Worm (Caenorhabditis elegans) whole organism, young adult: Measurements from ENCODE around the gene blos-7.

ENCODE experiments used
- D2030.7 ChIP-seq: fragments of 200-800 bp; sonication (Bioruptor generic); IDR thresholded peaks from 2 replicates; pipeline ENCODE4 v1.3.6; 2022; ENCODE audit warnings: missing genetic modification reagents, missing genetic modification characterization, missing compliant biosample characterization
- F37B4.10 ChIP-seq: fragments of 200-800 bp; sonication (Bioruptor generic); IDR thresholded peaks from 2 replicates; pipeline ENCODE4 v1.3.6; 2022; ENCODE audit warnings: missing genetic modification characterization, missing compliant biosample characterization
- F49E8.2 ChIP-seq: sonication (generic microtip); optimal IDR thresholded peaks from 3 replicates; lab custom pipeline; 2017; ENCODE audit warnings: missing genetic modification characterization, mild to moderate bottlenecking, missing compliant biosample characterization, antibody characterized with exemption, moderate library complexity; ENCODE audit not compliant: insufficient read depth
- F52B5.7 ChIP-seq: sonication (generic microtip); optimal IDR thresholded peaks from 2 replicates; lab custom pipeline; 2016; ENCODE audit warnings: mild to moderate bottlenecking, missing genetic modification characterization, missing compliant biosample characterization
- K12H6.12 ChIP-seq: fragments of 200-800 bp; sonication (Bioruptor generic); optimal IDR thresholded peaks from 2 replicates; lab custom pipeline; 2018; ENCODE audit warnings: mild to moderate bottlenecking, missing genetic modification characterization, missing compliant biosample characterization
- T26A5.8 ChIP-seq: sonication (generic microtip); optimal IDR thresholded peaks from 2 replicates; lab custom pipeline; 2016; ENCODE audit warnings: missing genetic modification characterization, missing compliant biosample characterization
- Y56A3A.18 ChIP-seq: fragments of 200-800 bp; sonication (Bioruptor generic); IDR thresholded peaks from 2 replicates; pipeline ENCODE4 v1.3.6; 2022; ENCODE audit warnings: missing genetic modification reagents, missing genetic modification characterization, missing compliant biosample characterization
- Y67H2A.10 ChIP-seq: fragments of 200-800 bp; sonication (Bioruptor generic); conservative IDR thresholded peaks from 2 replicates; pipeline ENCODE4 v1.3.6; 2022; ENCODE audit warnings: missing genetic modification reagents, missing genetic modification characterization, missing compliant biosample characterization
- ZK185.1 ChIP-seq: sonication (generic microtip); optimal IDR thresholded peaks from 2 replicates; lab custom pipeline; 2016; ENCODE audit warnings: mild to moderate bottlenecking, missing genetic modification characterization, missing compliant biosample characterization; ENCODE audit not compliant: poor library complexity, severe bottlenecking
- akir-1 ChIP-seq: fragments of 200-800 bp; sonication (Bioruptor generic); optimal IDR thresholded peaks from 2 replicates; lab custom pipeline; 2018; ENCODE audit warnings: mild to moderate bottlenecking, missing genetic modification characterization, moderate library complexity, missing compliant biosample characterization
- ama-1 ChIP-seq, 3 experiments: fragments of 150-350 bp in 1 of 3; sonication (generic microtip) in 2 of 3; optimal IDR thresholded peaks; 2 replicates each; lab custom pipeline; 2014 to 2018; ENCODE audit warnings: missing biosample characterization in 2 of 3, missing genetic modification characterization in 2 of 3, missing genetic modification reagents in 2 of 3
- aptf-3 ChIP-seq: fragments of 200-800 bp; sonication (Bioruptor generic); IDR thresholded peaks from 2 replicates; pipeline ENCODE4 v1.3.6; 2022; ENCODE audit warnings: missing genetic modification characterization, missing compliant biosample characterization
- atf-7 ChIP-seq: sonication (generic microtip); optimal IDR thresholded peaks from 2 replicates; lab custom pipeline; 2017; ENCODE audit warnings: mild to moderate bottlenecking, missing genetic modification characterization, missing compliant biosample characterization
- athp-1 ChIP-seq: sonication (generic microtip); optimal IDR thresholded peaks from 2 replicates; lab custom pipeline; 2017; ENCODE audit warnings: mild to moderate bottlenecking, missing genetic modification characterization, missing compliant biosample characterization
- attf-3 ChIP-seq: fragments of 200-800 bp; sonication (Bioruptor generic); conservative IDR thresholded peaks from 2 replicates; pipeline ENCODE4 v1.3.6; 2022; ENCODE audit warnings: missing genetic modification reagents, missing genetic modification characterization, missing compliant biosample characterization
- attf-5 ChIP-seq: fragments of 200-800 bp; sonication (Bioruptor generic); optimal IDR thresholded peaks from 2 replicates; lab custom pipeline; 2018; ENCODE audit warnings: mild to moderate bottlenecking, missing genetic modification characterization, missing compliant biosample characterization
- attf-6 ChIP-seq: fragments of 200-800 bp; sonication (Bioruptor generic); IDR thresholded peaks from 2 replicates; pipeline ENCODE4 v1.3.6; 2022; ENCODE audit warnings: missing genetic modification reagents, missing genetic modification characterization, missing compliant biosample characterization
- cebp-1 ChIP-seq, 2 experiments: fragments of 200-800 bp in 1 of 2; sonication (Bioruptor generic) in 1 of 2; sonication (generic microtip) in 1 of 2; IDR thresholded peaks in 1 of 2; optimal IDR thresholded peaks in 1 of 2; 2 replicates each; pipeline versions ENCODE4 v1.3.6 to Lab custom; 2017 to 2022; ENCODE audit warnings: missing compliant biosample characterization in 2 of 2, missing genetic modification characterization in 2 of 2, mild to moderate bottlenecking in 1 of 2, missing genetic modification reagents in 1 of 2, moderate library complexity in 1 of 2
- ceh-100 ChIP-seq: fragments of 200-800 bp; sonication (Bioruptor generic); IDR thresholded peaks from 2 replicates; pipeline ENCODE4 v1.3.6; 2022; ENCODE audit warnings: missing genetic modification reagents, missing genetic modification characterization, missing compliant biosample characterization
- ceh-27 ChIP-seq: fragments of 200-800 bp; sonication (Bioruptor generic); optimal IDR thresholded peaks from 2 replicates; lab custom pipeline; 2018; ENCODE audit warnings: mild to moderate bottlenecking, missing genetic modification characterization, moderate library complexity, missing compliant biosample characterization
- ceh-58 ChIP-seq: fragments of 200-800 bp; sonication (Bioruptor generic); IDR thresholded peaks from 2 replicates; pipeline ENCODE4 v1.3.6; 2022; ENCODE audit warnings: missing genetic modification characterization, missing compliant biosample characterization
- chd-7 ChIP-seq: sonication (generic microtip); optimal IDR thresholded peaks from 2 replicates; lab custom pipeline; 2016; ENCODE audit warnings: mild to moderate bottlenecking, missing genetic modification characterization, moderate library complexity, missing compliant biosample characterization
- egl-18 ChIP-seq: fragments of 200-800 bp; sonication (Bioruptor generic); IDR thresholded peaks from 2 replicates; pipeline ENCODE4 v1.3.6; 2022; ENCODE audit warnings: missing genetic modification reagents, missing genetic modification characterization, missing compliant biosample characterization
- egrh-3 ChIP-seq: fragments of 200-800 bp; sonication (Bioruptor generic); IDR thresholded peaks from 2 replicates; pipeline ENCODE4 v1.3.6; 2022; ENCODE audit warnings: missing genetic modification reagents, missing genetic modification characterization, missing compliant biosample characterization
- ekl-4 ChIP-seq: fragments of 200-800 bp; sonication (Bioruptor generic); IDR thresholded peaks from 2 replicates; pipeline ENCODE4 v1.3.6; 2022; ENCODE audit warnings: missing genetic modification reagents, missing genetic modification characterization, missing compliant biosample characterization
- him-1 ChIP-seq: sonication (generic microtip); optimal IDR thresholded peaks from 2 replicates; lab custom pipeline; 2016; ENCODE audit warnings: missing genotype, missing genetic modification reagents, missing genetic modification characterization, missing compliant biosample characterization
- hlh-12 ChIP-seq: sonication (generic microtip); optimal IDR thresholded peaks from 2 replicates; lab custom pipeline; 2016; ENCODE audit warnings: missing genetic modification characterization, missing compliant biosample characterization
- hmg-1.2 ChIP-seq: fragments of 200-800 bp; sonication (Bioruptor generic); IDR thresholded peaks from 2 replicates; pipeline ENCODE4 v1.3.6; 2022; ENCODE audit warnings: missing genetic modification reagents, missing genetic modification characterization, missing compliant biosample characterization
- hmg-20 ChIP-seq: fragments of 200-800 bp; sonication (Bioruptor generic); IDR thresholded peaks from 2 replicates; pipeline ENCODE4 v1.3.6; 2022; ENCODE audit warnings: missing genetic modification reagents, missing genetic modification characterization, missing compliant biosample characterization
- hrde-1 ChIP-seq: sonication (generic microtip); optimal IDR thresholded peaks from 2 replicates; lab custom pipeline; 2016; ENCODE audit warnings: missing genetic modification characterization, mild to moderate bottlenecking, missing compliant biosample characterization, moderate library complexity, missing genotype, missing genetic modification reagents, borderline replicate concordance
- let-607 ChIP-seq, 2 experiments: fragments of 200-800 bp in 1 of 2; sonication (Bioruptor generic) in 1 of 2; sonication (generic microtip) in 1 of 2; optimal IDR thresholded peaks; 2 replicates each; lab custom pipeline; 2016 to 2018; ENCODE audit warnings: mild to moderate bottlenecking in 2 of 2, missing compliant biosample characterization in 2 of 2, missing genetic modification characterization in 2 of 2, moderate library complexity in 2 of 2, missing genotype in 1 of 2
- lin-26 ChIP-seq: fragments of 200-800 bp; sonication (Bioruptor generic); IDR thresholded peaks from 2 replicates; pipeline ENCODE4 v1.3.6; 2022; ENCODE audit warnings: missing genetic modification reagents, missing genetic modification characterization, missing compliant biosample characterization
- lsl-1 ChIP-seq: fragments of 200-800 bp; sonication (Bioruptor generic); optimal IDR thresholded peaks from 2 replicates; lab custom pipeline; 2018; ENCODE audit warnings: mild to moderate bottlenecking, missing genetic modification characterization, moderate library complexity, missing compliant biosample characterization
- madf-6 ChIP-seq: fragments of 200-800 bp; sonication (Bioruptor generic); IDR thresholded peaks from 2 replicates; pipeline ENCODE4 v1.3.6; 2022; ENCODE audit warnings: missing genetic modification reagents, missing genetic modification characterization, missing compliant biosample characterization
- nfya-2 ChIP-seq: fragments of 200-800 bp; sonication (Bioruptor generic); IDR thresholded peaks from 2 replicates; pipeline ENCODE4 v1.3.6; 2022; ENCODE audit warnings: missing genetic modification reagents, missing genetic modification characterization, missing compliant biosample characterization
- nhr-80 ChIP-seq: sonication (generic microtip); optimal IDR thresholded peaks from 2 replicates; lab custom pipeline; 2016; ENCODE audit warnings: missing genetic modification characterization, missing compliant biosample characterization
- nhr-90 ChIP-seq: sonication (generic microtip); optimal IDR thresholded peaks from 2 replicates; lab custom pipeline; 2016; ENCODE audit warnings: missing genotype, mild to moderate bottlenecking, missing genetic modification characterization, missing compliant biosample characterization
- pha-4 ChIP-seq: fragments of 150-350 bp; sonication (generic microtip); optimal IDR thresholded peaks from 2 replicates; lab custom pipeline; 2014; ENCODE audit warnings: missing biosample characterization, missing genetic modification reagents, missing genetic modification characterization
- rpc-1 ChIP-seq, 2 experiments: fragments of 150-350 bp in 1 of 2; sonication (generic microtip) in 1 of 2; optimal IDR thresholded peaks; 2 replicates each; lab custom pipeline; 2014 to 2018; ENCODE audit warnings: missing biosample characterization in 1 of 2, missing genetic modification characterization in 1 of 2, missing genetic modification reagents in 1 of 2, missing genotype in 1 of 2
- snpc-1.1 ChIP-seq: sonication (generic microtip); optimal IDR thresholded peaks from 2 replicates; lab custom pipeline; 2017; ENCODE audit warnings: missing genetic modification characterization, mild to moderate bottlenecking, missing compliant biosample characterization, antibody characterized with exemption, moderate library complexity, missing genotype, missing genetic modification reagents; ENCODE audit not compliant: insufficient read depth
- snpc-4 ChIP-seq, 5 experiments: fragments of 150-350 bp in 1 of 5; sonication (generic microtip) in 4 of 5; optimal IDR thresholded peaks; 2 replicates each; lab custom pipeline; 2014 to 2018; ENCODE audit warnings: missing genetic modification characterization in 5 of 5, missing biosample characterization in 3 of 5, antibody characterized with exemption in 2 of 5, mild to moderate bottlenecking in 2 of 5, missing compliant biosample characterization in 2 of 5, missing genotype in 2 of 5, moderate library complexity in 2 of 5, missing genetic modification reagents in 1 of 5
- tbp1 ChIP-seq: fragments of 200-800 bp; sonication (Bioruptor generic); optimal IDR thresholded peaks from 2 replicates; lab custom pipeline; 2018; ENCODE audit warnings: mild to moderate bottlenecking, missing genetic modification characterization, missing compliant biosample characterization
- tlf-1 ChIP-seq: fragments of 200-800 bp; sonication (Bioruptor generic); optimal IDR thresholded peaks from 2 replicates; lab custom pipeline; 2018; ENCODE audit warnings: mild to moderate bottlenecking, missing genetic modification characterization, missing compliant biosample characterization
- zim-3 ChIP-seq: sonication (generic microtip); optimal IDR thresholded peaks from 2 replicates; lab custom pipeline; 2017; ENCODE audit warnings: mild to moderate bottlenecking, missing genetic modification characterization, moderate library complexity, missing compliant biosample characterization

blos-7 gene

DNA sequence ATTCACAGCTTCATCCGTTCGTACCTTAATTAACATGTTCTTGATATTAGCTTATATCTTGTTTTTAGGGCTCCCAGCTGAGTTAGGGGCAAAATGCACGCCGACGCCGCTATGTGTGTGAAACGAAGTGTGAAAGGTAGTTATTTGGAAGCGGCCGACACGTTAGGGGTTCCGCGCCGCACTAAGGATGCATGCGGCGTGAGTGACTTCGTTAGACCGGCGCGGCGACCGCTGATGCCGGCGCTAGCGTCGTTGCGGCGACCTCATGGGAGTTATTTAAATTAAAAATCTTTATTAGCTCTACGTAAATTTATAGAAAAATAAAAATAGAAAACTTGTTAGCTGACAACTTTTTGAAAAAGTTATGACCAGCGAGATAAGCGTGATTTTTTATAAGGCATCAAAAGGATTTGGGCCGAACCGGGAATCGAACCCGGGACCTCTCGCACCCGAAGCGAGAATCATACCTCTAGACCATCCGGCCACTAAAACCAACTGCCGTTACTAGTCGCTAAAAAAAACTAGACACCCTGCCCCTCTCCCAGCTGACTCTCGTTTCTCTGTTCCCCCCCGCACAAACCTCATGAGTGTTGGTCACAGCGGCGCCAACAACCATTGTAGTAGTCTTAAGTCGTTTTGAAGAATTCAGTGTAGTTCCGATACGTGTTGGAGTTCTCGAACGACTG is 30.8 kb downstream of the blos-7 start (continued):
- TF ChIP-seq ceh-100 (GFP tag; lab: Robert Waterston, UW) (peak; percentile 22; the same call in 1 of the 2 replicates), zim-3 (peak; percentile 82), him-1 (peak; percentile 70), hmg-1.2 (GFP tag; lab: Robert Waterston, UW) (peak; percentile 73), egl-18 (no peak), nhr-80 (tag; lab: Kevin White, UChicago) (no peak), attf-3 (GFP tag; lab: Robert Waterston, UW) (no peak), lsl-1 (GFP tag; lab: Kevin White, UChicago) (peak; percentile 31), ceh-27 (GFP tag; lab: Kevin White, UChicago) (peak; percentile 41), snpc-4 (GFP tag; optimal IDR thresholded peaks at IDR 0.05; lab: Kevin White, UChicago) (peak; percentile 78), snpc-4 (tag; optimal IDR thresholded peaks at IDR 0.05; lab: Kevin White, UChicago) (peak in 3 of 4 experiments; percentile 61 to 94 (median 87)), D2030.7 (GFP tag; lab: Robert Waterston, UW) (peak; percentile 57; the same call in 1 of the 2 replicates), atf-7 (tag; lab: Kevin White, UChicago) (peak; percentile 50), ZK185.1 (tag; lab: Kevin White, UChicago) (peak; percentile 91), chd-7 (tag; lab: Kevin White, UChicago) (peak; percentile 59), K12H6.12 (tag; lab: Kevin White, UChicago) (peak; percentile 18), nfya-2 (GFP tag; lab: Robert Waterston, UW) (no peak), hlh-12 (tag; lab: Kevin White, UChicago) (peak; percentile 0), lin-26 (GFP tag; lab: Robert Waterston, UW) (peak; percentile 93), snpc-1.1 (peak; percentile 28), tbp1 (GFP tag; lab: Kevin White, UChicago) (peak; percentile 96), F49E8.2 (no peak), F52B5.7 (tag; lab: Kevin White, UChicago) (peak; percentile 52), hmg-20 (0 out of 2 replicates have a peak, but pooled peaks have one; percentile 41), aptf-3 (GFP tag; lab: Robert Waterston, UW) (0 out of 2 replicates have a peak, but pooled peaks have one; percentile 40), F37B4.10 (no peak), cebp-1 (GFP tag; IDR thresholded peaks at IDR 0.05; lab: Robert Waterston, UW) (peak; percentile 40; the same call in 1 of the 2 replicates), cebp-1 (tag; optimal IDR thresholded peaks at IDR 0.05; lab: Kevin White, UChicago) (no peak), attf-6 (GFP tag; lab: Robert Waterston, UW) (no peak), tlf-1 (GFP tag; lab: Kevin White, UChicago) (no peak), athp-1 (peak; percentile 73), Y56A3A.18 (peak; percentile 69; the same call in 1 of the 2 replicates), Y67H2A.10 (GFP tag; lab: Robert Waterston, UW) (0 out of 2 replicates have a peak, but pooled peaks have one; percentile 16), let-607 (tag; optimal IDR thresholded peaks at IDR 0.05; lab: Kevin White, UChicago) (peak in 1 of 2 experiments; percentile 25), ceh-58 (GFP tag; lab: Robert Waterston, UW) (no peak), akir-1 (GFP tag; lab: Kevin White, UChicago) (no peak), egrh-3 (GFP tag; lab: Robert Waterston, UW) (peak; percentile 21; the same call in 1 of the 2 replicates), nhr-90 (tag; lab: Kevin White, UChicago) (peak; percentile 84), madf-6 (0 out of 2 replicates have a peak, but pooled peaks have one; percentile 47), rpc-1 (optimal IDR thresholded peaks at IDR 0.05; lab: Kevin White, UChicago) (peak; percentile 86), rpc-1 (tag; optimal IDR thresholded peaks at IDR 0.05; lab: Kevin White, UChicago) (peak; percentile 86), hrde-1 (tag; lab: Kevin White, UChicago) (peak; percentile 65), ama-1 (optimal IDR thresholded peaks at IDR 0.05; lab: Kevin White, UChicago) (no peak), ama-1 (GFP tag; optimal IDR thresholded peaks at IDR 0.05; lab: Kevin White, UChicago) (peak; percentile 54 to 78), attf-5 (GFP tag; lab: Kevin White, UChicago) (peak; percentile 32), T26A5.8 (tag; lab: Kevin White, UChicago) (peak; percentile 37), ekl-4 (GFP tag; lab: Robert Waterston, UW) (no peak), pha-4 (tag; lab: Kevin White, UChicago) (no peak)
